Worm (Caenorhabditis elegans) whole organism, L1 larva: Measurements from ENCODE around the gene F58F9.9.
A peak's percentile ranks its signal among the peaks of the same experiment; 100 is the strongest.

Experiments used
- C04F5.9 ChIP-seq: sonication (generic microtip); optimal IDR thresholded peaks from 2 replicates; lab custom pipeline; 2016; ENCODE audit warnings: missing genetic modification characterization, missing compliant biosample characterization
- ama-1 ChIP-seq: fragments of 150-350 bp; optimal IDR thresholded peaks from 2 replicates; lab custom pipeline; 2014
- ces-1 ChIP-seq: fragments of 150-350 bp; optimal IDR thresholded peaks from 2 replicates; lab custom pipeline; 2014; ENCODE audit warnings: missing biosample characterization, missing genetic modification reagents, missing genetic modification characterization
- dpl-1 ChIP-seq, 3 experiments: fragments of 150-350 bp in 2 of 3; sonication (generic microtip) in 1 of 3; optimal IDR thresholded peaks; 2 replicates each; lab custom pipeline; 2014 to 2017; ENCODE audit warnings: missing biosample characterization in 3 of 3, missing genetic modification characterization in 3 of 3, missing genetic modification reagents in 3 of 3
- egl-27 ChIP-seq, 2 experiments: fragments of 150-350 bp in 1 of 2; sonication (generic microtip); optimal IDR thresholded peaks; 3 replicates each; lab custom pipeline; 2017 to 2018; ENCODE audit warnings: missing biosample characterization in 2 of 2, missing genetic modification characterization in 2 of 2, missing genetic modification reagents in 2 of 2
- lin-39 ChIP-seq: fragments of 150-350 bp; optimal IDR thresholded peaks from 2 replicates; lab custom pipeline; 2014; ENCODE audit warnings: missing biosample characterization, missing genetic modification reagents, missing genetic modification characterization
- lsy-2 ChIP-seq, 2 experiments: fragments of 150-350 bp; optimal IDR thresholded peaks; 2 replicates each; lab custom pipeline; 2014; ENCODE audit warnings: missing biosample characterization in 2 of 2, missing genetic modification characterization in 2 of 2
- mef-2 ChIP-seq: fragments of 150-350 bp; optimal IDR thresholded peaks from 2 replicates; lab custom pipeline; 2014; ENCODE audit warnings: missing biosample characterization, missing genetic modification characterization
- nhr-11 ChIP-seq: fragments of 150-350 bp; optimal IDR thresholded peaks from 2 replicates; lab custom pipeline; 2014; ENCODE audit warnings: missing biosample characterization, missing genetic modification characterization
- nhr-28 ChIP-seq: fragments of 150-350 bp; optimal IDR thresholded peaks from 2 replicates; lab custom pipeline; 2014; ENCODE audit warnings: missing biosample characterization, missing genetic modification characterization
- pqm-1 ChIP-seq: sonication (generic microtip); optimal IDR thresholded peaks from 3 replicates; lab custom pipeline; 2017; ENCODE audit warnings: missing biosample characterization, missing genetic modification characterization
- sox-4 ChIP-seq: sonication (generic microtip); optimal IDR thresholded peaks from 2 replicates; lab custom pipeline; 2016; ENCODE audit warnings: missing genetic modification characterization, missing compliant biosample characterization
- sup-37 ChIP-seq: fragments of 200-800 bp; sonication (Bioruptor generic); optimal IDR thresholded peaks from 2 replicates; lab custom pipeline; 2018; ENCODE audit warnings: mild to moderate bottlenecking, missing genetic modification characterization, missing compliant biosample characterization
- unc-86 ChIP-seq: sonication (generic microtip); optimal IDR thresholded peaks from 2 replicates; lab custom pipeline; 2016; ENCODE audit warnings: missing genetic modification characterization, missing compliant biosample characterization

DNA sequence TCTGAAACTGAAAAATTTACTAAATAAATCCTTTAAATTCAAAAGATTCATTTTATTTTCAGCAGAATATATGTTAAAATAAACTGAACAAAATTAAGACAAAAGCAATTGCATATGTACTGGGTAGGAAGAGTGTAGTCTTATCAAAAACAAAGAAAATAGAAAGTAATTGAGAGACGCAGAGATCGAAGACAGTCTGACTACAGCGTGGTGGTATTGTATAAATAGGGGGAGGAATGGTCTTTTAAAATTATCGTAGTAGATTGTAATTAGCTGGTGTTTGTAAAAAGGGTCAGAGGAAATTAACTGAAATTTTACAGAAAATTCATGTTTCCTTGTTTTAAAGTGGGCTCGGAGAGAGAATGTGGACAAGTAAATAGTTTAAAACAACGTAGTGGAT, 8.4 kb downstream of the F58F9.9 start, which contains the start of gene acox-3:
- no peak for TF ChIP-seq nhr-11 (tag; lab: Kevin White, UChicago)
- no peak for TF ChIP-seq nhr-28
- no peak for TF ChIP-seq unc-86
- no peak for TF ChIP-seq sup-37 (GFP tag; lab: Kevin White, UChicago)
- TF ChIP-seq egl-27 (tag; optimal IDR thresholded peaks at IDR 0.05; lab: Kevin White, UChicago): no peak
- no peak for TF ChIP-seq C04F5.9
- no peak for TF ChIP-seq pqm-1 (tag; lab: Kevin White, UChicago)
- TF ChIP-seq ama-1 (lab: Kevin White, UChicago): no peak
- TF ChIP-seq ces-1 (GFP tag; lab: Kevin White, UChicago): no peak
- peak in 1 of 3 experiments; percentile 5 for TF ChIP-seq dpl-1 (GFP tag; optimal IDR thresholded peaks at IDR 0.05; lab: Kevin White, UChicago)
- TF ChIP-seq lsy-2 (tag; optimal IDR thresholded peaks at IDR 0.05; lab: Kevin White, UChicago): peak in 1 of 2 experiments; percentile 7
- TF ChIP-seq sox-4 (tag; lab: Kevin White, UChicago): no peak
- no peak for TF ChIP-seq lin-39 (tag; lab: Kevin White, UChicago)
- TF ChIP-seq mef-2 (tag; lab: Kevin White, UChicago): no peak
